Worm (Caenorhabditis elegans) whole organism, young adult: ENCODE measurements around the gene nsy-7.
"Not testable (repeated sequence)": the region's sequence is repeated elsewhere in the genome, so short reads cannot be mapped to it uniquely, and the experiment has no call there.

ENCODE experiments used
- B0035.1 ChIP-seq: sonication (generic microtip); optimal IDR thresholded peaks from 2 replicates; lab custom pipeline; 2016; ENCODE audit warnings: missing genetic modification characterization, mild to moderate bottlenecking, missing compliant biosample characterization, missing genotype, missing genetic modification reagents
- B0261.1 ChIP-seq: sonication (generic microtip); optimal IDR thresholded peaks from 2 replicates; lab custom pipeline; 2016; ENCODE audit warnings: mild to moderate bottlenecking, missing genetic modification characterization, moderate library complexity, missing compliant biosample characterization
- F23B12.7 ChIP-seq: sonication (generic microtip); optimal IDR thresholded peaks from 2 replicates; lab custom pipeline; 2017; ENCODE audit warnings: missing genetic modification characterization, mild to moderate bottlenecking, missing compliant biosample characterization, antibody characterized with exemption, moderate library complexity; ENCODE audit not compliant: insufficient read depth
- F39B2.1 ChIP-seq: fragments of 200-800 bp; sonication (Bioruptor generic); IDR thresholded peaks from 2 replicates; pipeline ENCODE4 v1.3.6; 2022; ENCODE audit warnings: missing genetic modification reagents, missing genetic modification characterization, missing compliant biosample characterization
- dpl-1 ChIP-seq: fragments of 150-350 bp; optimal IDR thresholded peaks from 2 replicates; lab custom pipeline; 2014; ENCODE audit warnings: missing biosample characterization, missing genetic modification reagents, missing genetic modification characterization
- ekl-4 ChIP-seq: fragments of 200-800 bp; sonication (Bioruptor generic); IDR thresholded peaks from 2 replicates; pipeline ENCODE4 v1.3.6; 2022; ENCODE audit warnings: missing genetic modification reagents, missing genetic modification characterization, missing compliant biosample characterization
- lin-35 ChIP-seq, 3 experiments: fragments of 150-350 bp in 2 of 3; sonication (generic microtip) in 1 of 3; optimal IDR thresholded peaks; 2 replicates each; lab custom pipeline; 2014 to 2018; ENCODE audit warnings: missing biosample characterization in 3 of 3, missing genetic modification characterization in 3 of 3, missing genetic modification reagents in 3 of 3
- madf-3 ChIP-seq: fragments of 200-800 bp; sonication (Bioruptor generic); IDR thresholded peaks from 2 replicates; pipeline ENCODE4 v1.3.6; 2022; ENCODE audit warnings: missing genetic modification reagents, missing genetic modification characterization, missing compliant biosample characterization
- pbrm-1 ChIP-seq: fragments of 200-800 bp; sonication (Bioruptor generic); IDR thresholded peaks from 2 replicates; pipeline ENCODE4 v1.3.6; 2022; ENCODE audit warnings: missing genetic modification reagents, missing genetic modification characterization, missing compliant biosample characterization
- snpc-1.3 ChIP-seq: sonication (generic microtip); optimal IDR thresholded peaks from 2 replicates; lab custom pipeline; 2017; ENCODE audit warnings: missing genetic modification characterization, mild to moderate bottlenecking, missing compliant biosample characterization, antibody characterized with exemption, moderate library complexity, missing genotype, missing genetic modification reagents; ENCODE audit not compliant: insufficient read depth

DNA sequence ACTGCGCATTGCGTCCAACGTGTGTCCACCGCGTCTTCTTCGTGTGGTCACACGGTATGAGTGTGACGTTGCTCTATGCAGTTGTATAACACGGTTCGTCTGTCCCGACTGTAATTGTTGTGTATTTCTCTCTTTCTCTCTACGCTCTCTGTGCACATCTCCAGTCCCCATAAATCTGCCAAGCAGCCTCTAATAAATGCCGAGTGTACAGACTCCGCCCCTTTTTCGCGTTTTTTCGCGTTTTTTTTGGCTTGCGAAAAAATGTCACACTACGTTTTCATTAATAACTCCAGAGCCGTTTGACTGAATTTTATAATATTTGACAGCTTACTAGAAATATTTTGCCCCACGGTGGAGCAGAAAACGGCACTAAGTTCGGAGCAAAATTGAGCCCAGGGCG is 35.9 kb upstream of the nsy-7 start, which contains the start of gene erp-44.3:
- TF ChIP-seq madf-3 (GFP tag; lab: Robert Waterston, UW); snpc-1.3 (tag; lab: Kevin White, UChicago); B0261.1 (tag; lab: Kevin White, UChicago); B0035.1 (tag; lab: Kevin White, UChicago); dpl-1 (GFP tag; lab: Kevin White, UChicago); F23B12.7 (tag; lab: Kevin White, UChicago); ekl-4 (GFP tag; lab: Robert Waterston, UW); pbrm-1 (GFP tag; lab: Robert Waterston, UW); F39B2.1; lin-35 (GFP tag; optimal IDR thresholded peaks at IDR 0.05; lab: Kevin White, UChicago): not testable (repeated sequence)
